Fruit fly (Drosophila melanogaster) ovary, adult (tissue): ENCODE results near the gene CG32147.

Experiments used
- CG17801 ChIP-seq: fragments of 200-800 bp; optimal IDR thresholded peaks from 2 replicates; lab custom pipeline; 2019; ENCODE audit warnings: missing biosample characterization, mild to moderate bottlenecking, missing genetic modification characterization, moderate library complexity; ENCODE audit not compliant: partially characterized antibody

The CG32147 gene

DNA sequence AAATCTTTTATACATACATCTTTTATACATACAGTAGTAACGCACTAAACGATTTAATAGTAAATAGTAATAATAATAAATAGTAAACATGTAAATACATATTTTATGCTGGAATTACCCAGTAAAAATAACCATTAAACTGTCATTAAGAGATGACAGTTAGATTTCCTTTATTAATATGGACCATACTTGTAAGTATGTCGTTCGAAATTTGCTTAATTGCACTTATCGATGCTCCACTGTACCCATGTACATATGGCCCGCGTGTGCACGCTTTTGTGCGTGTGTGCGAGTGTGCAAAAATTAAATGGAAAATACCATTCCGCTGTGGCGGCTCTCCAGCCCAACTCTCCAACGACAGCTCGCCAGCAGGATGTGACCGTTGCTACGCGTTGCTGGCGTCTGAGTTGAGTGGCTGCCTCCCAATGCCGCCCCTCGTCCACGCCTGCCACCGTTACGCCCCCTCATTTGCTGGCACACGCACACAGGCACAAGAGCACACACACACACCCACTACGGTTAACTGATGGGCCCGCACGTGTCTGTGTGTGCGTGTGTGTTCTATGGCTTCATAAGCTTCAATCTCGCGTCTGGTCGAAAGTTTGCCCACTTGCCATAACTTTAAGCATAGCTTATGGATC, 41.1 kb downstream of the CG32147 start:
- TF ChIP-seq CG17801, result no peak

- TF ChIP-seq CG17801, result no peak
Observed at dm6 chr3L:15101639-15102413, 42.0 kb downstream of the CG32147 start.

dm6 chr3L:15100983-15101382, 42.9 kb downstream of the CG32147 start:
- no peak for TF ChIP-seq CG17801

dm6 chr3L:15099541-15099940, 44.3 kb downstream of the CG32147 start:
- no peak for TF ChIP-seq CG17801

DNA sequence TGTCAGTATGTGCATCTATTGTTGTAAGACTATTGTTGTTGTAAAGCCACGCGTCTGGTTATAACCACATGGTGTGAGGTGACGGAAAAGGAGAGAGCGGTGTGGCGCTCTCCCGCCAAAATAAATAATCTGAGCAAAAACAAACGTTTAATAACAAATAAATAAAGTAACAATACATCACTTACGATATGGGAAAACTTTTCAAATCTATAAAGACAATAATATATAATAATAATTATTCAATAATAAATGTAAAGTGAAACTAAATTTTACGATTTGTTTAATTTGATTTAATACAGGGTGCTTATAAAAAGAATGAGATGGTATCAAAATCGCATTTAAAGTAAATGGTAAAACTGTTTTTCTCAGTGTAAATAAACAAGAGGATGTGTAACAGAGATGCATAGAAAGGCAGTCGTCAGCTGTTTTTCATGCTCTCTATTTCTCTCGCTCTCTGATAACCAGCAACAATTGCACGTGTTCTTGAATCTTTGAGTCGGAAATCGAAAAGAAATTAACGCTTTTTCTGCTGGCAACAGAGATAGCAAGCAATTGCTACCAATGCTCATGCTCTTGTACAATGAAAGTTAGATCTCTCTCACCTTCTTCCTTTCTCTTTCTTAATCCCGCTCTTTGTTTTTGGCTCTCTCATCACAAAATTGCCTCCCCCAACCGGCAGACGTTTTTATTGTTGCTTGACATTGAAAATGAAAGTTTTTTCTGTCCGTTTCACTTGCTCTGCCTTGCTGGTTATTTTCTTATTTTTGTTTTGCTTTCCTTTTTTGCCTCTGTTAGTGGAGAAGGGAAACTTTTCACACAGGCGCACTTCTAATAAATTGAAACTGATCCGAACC, 45.0 kb downstream of the CG32147 start:
- peak; percentile 86 for TF ChIP-seq CG17801

DNA sequence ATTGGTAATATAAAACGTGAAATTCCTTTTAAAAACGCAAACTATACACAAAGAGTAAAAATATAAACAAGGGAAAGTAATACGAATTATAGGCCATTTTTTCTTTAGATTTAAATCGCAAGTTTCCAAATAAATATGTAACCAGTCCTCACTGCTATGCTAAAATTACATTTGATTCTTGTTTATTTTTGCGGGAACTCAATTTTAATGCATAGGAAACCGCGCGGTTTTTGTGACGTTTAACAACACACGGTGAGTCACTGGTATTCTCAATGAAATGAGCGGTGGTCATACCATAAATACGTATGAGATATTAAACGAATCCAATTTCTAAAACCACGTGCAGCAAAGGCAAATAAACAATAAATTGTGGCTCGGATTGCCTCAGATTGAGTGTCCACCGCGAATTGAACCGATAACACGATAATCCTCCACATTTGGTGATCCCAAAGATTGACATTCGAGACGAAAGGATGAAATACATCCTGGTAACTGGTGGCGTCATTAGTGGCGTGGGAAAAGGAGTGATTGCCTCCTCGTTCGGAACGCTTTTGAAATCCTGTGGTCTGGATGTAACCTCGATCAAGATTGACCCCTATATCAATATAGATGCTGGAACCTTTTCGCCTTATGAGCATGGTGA, 45.9 kb downstream of the CG32147 start, which contains the start of gene Ctps:
Gene Ctps (plus strand): TSS at position 37 of the 643 bp plus-strand sequence.
- TF ChIP-seq CG17801, result no peak

DNA sequence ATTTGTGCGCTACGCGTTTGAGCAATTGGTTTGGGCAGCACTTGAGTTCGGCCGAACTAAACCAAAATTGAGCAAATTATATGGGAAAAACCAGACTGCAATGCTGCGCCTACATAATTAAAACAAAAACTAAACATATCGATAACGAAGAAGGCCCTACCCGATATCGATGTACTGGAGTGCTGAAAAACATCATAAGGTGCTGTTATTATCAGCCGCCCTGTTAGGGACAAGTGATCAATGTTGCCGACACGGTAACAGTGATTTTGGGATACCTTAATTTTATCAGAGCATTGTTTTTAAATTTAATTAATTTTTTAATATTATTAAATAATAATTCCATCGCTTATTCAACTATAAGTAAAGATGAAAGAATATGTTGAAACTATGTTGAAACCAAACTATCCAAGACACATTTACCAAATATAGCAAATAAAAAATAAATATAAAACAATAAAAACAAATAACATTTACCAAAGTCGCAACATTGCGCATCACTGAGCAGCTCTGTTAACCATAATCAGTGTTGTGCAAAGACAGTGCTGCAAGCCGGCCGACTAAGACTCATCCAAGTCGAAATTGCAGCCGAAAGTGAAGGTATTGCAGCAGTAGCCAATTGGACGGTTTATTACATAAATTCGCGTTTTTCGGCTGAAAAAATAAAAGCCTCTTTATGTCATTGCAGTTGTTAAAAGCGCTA, 49.1 kb downstream of the CG32147 start, which contains the start of the genes sstn, Plp and GlyRS:
Gene sstn (minus strand): TSS at position 131 of the 700 bp plus-strand sequence.
Gene Plp (minus strand): TSS at position 136 of the 700 bp plus-strand sequence.
Gene GlyRS (plus strand): TSS at position 554 of the 700 bp plus-strand sequence.
- no peak for TF ChIP-seq CG17801

dm6 chr3L:15093929-15094588, 49.8 kb downstream of the CG32147 start:
- TF ChIP-seq CG17801, result peak; percentile 44
